Worm (Caenorhabditis elegans): ENCODE data around the gene F22H10.6.

F22H10.6 gene

DNA sequence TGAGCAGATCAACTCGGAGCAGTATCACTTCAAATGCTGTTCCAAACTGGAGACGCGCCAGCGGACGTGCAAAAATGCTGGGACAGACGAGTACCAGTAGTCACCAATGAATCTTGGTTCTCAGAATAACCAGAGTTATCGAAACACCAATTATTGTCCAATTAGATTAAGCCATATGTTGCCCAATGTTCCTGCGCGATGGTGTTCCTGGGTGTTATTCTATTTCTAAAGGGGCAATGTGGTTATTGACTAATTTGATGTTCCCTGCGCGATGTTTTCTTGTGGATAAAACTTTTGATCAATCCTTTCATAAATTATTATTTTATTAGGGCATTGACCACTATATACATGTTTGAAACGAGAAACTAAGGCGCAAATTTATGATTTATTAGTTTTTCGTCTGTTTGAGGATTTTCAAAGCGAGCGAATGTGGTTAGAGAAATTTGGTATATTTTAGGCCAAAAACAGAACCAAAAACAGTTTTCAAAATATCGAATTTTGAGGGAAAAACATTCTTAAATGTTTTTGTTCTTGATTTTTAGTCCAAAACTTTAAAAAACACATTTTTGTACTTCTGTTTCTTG, 9.1 kb downstream of the F22H10.6 start (continued):
- peak; percentile 88 for TF ChIP-seq D1046.2 (GFP tag; IDR thresholded peaks at IDR 0.05)
- TF ChIP-seq lin-13 (GFP tag; optimal IDR thresholded peaks at IDR 0.05) = peak; percentile 97
- TF ChIP-seq nhr-102 (tag; optimal IDR thresholded peaks at IDR 0.05) = peak; percentile 99
- TF ChIP-seq nhr-41 (GFP tag; IDR thresholded peaks at IDR 0.05) = peak; percentile 86
- TF ChIP-seq snpc-1.2 (GFP tag; IDR thresholded peaks at IDR 0.05) = peak; percentile 61; the same call in 1 of the 2 replicates
- TF ChIP-seq nhr-111 (GFP tag; optimal IDR thresholded peaks at IDR 0.05) = peak; percentile 78
- peak; percentile 91 for TF ChIP-seq nhr-28 (tag; optimal IDR thresholded peaks at IDR 0.05)
- TF ChIP-seq mxl-3 (GFP tag; optimal IDR thresholded peaks at IDR 0.05) = peak; percentile 93
- TF ChIP-seq T20F7.1 (GFP tag; optimal IDR thresholded peaks at IDR 0.05) = peak; percentile 94
- TF ChIP-seq cey-2 (tag; optimal IDR thresholded peaks at IDR 0.05; ENCODE audit: borderline replicate concordance, insufficient read depth) = peak; percentile 45
- no peak for TF ChIP-seq F26F4.8 (GFP tag; conservative IDR thresholded peaks at IDR 0.05)
- TF ChIP-seq T26A8.4 (GFP tag; IDR thresholded peaks at IDR 0.05) = peak; percentile 99

DNA sequence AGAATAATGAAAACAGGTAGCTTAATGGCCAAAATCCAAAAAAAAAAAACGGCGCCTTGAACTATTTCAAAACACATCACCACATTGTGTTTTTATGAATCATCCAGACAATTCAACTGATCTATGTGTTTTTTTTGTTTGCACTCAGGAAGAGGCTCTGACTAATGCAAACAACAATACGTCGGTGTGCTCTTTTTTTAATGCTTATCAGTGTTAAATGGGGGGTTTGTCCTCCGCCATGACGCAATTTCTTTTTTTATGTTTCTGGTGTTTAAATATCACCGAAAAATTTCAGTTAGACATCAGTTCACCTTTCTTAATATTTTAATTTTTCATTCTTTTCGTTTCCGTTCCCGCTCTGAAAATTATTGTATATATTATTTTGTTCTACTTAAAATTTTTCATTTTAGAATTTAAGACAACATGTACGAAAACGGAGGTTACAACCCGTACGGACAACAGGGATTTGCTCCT, 12.0 kb downstream of the F22H10.6 start, which contains the start of gene F22H10.2:
Gene F22H10.2 (plus strand): TSS at position 424 of the 474 bp plus-strand sequence.
- TF ChIP-seq nhr-102 (tag; optimal IDR thresholded peaks at IDR 0.05) (peak; percentile 3), mep-1 (tag; optimal IDR thresholded peaks at IDR 0.05) (peak; percentile 36), nhr-6 (tag; optimal IDR thresholded peaks at IDR 0.05) (peak; percentile 67), ceh-82 (tag; optimal IDR thresholded peaks at IDR 0.05) (no peak), mes-2 (tag; optimal IDR thresholded peaks at IDR 0.05; ENCODE audit: poor library complexity, severe bottlenecking) (peak; percentile 22), ztf-7 (tag; optimal IDR thresholded peaks at IDR 0.05) (peak; percentile 11), dmd-6 (GFP tag; IDR thresholded peaks at IDR 0.05) (peak; percentile 49; the same call in 1 of the 2 replicates), aha-1 (tag) (peak; percentile 63), nhr-28 (tag; optimal IDR thresholded peaks at IDR 0.05) (peak; percentile 15), php-3 (GFP tag; IDR thresholded peaks at IDR 0.05) (peak; percentile 43; the same call in 1 of the 2 replicates), pqm-1 (tag; optimal IDR thresholded peaks at IDR 0.05) (peak; percentile 64), hlh-11 (tag; optimal IDR thresholded peaks at IDR 0.05) (peak; percentile 46), lsy-2 (tag; optimal IDR thresholded peaks at IDR 0.05) (peak in 1 of 2 experiments; percentile 15), gei-8 (GFP tag; optimal IDR thresholded peaks at IDR 0.05) (no peak), skn-1 (tag; optimal IDR thresholded peaks at IDR 0.05) (no peak), hif-1 (tag; optimal IDR thresholded peaks at IDR 0.05) (peak in 1 of 2 experiments; percentile 6), nhr-48 (tag; optimal IDR thresholded peaks at IDR 0.05) (peak; percentile 8), pha-4 (GFP tag; IDR thresholded peaks at IDR 0.05) (no peak), pha-4 (tag; optimal IDR thresholded peaks at IDR 0.05) (peak; percentile 38), jun-1 (tag; optimal IDR thresholded peaks at IDR 0.05) (no peak), daf-16 (GFP tag; optimal IDR thresholded peaks at IDR 0.05) (no peak), daf-16 (tag; optimal IDR thresholded peaks at IDR 0.05) (peak; percentile 89), mdl-1 (tag; optimal IDR thresholded peaks at IDR 0.05) (no peak), nhr-41 (GFP tag; IDR thresholded peaks at IDR 0.05) (no peak), dve-1 (tag; optimal IDR thresholded peaks at IDR 0.05; ENCODE audit: insufficient read depth) (peak; percentile 76), hlh-30 (tag; optimal IDR thresholded peaks at IDR 0.05; ENCODE audit: insufficient read depth) (peak; percentile 22)

DNA sequence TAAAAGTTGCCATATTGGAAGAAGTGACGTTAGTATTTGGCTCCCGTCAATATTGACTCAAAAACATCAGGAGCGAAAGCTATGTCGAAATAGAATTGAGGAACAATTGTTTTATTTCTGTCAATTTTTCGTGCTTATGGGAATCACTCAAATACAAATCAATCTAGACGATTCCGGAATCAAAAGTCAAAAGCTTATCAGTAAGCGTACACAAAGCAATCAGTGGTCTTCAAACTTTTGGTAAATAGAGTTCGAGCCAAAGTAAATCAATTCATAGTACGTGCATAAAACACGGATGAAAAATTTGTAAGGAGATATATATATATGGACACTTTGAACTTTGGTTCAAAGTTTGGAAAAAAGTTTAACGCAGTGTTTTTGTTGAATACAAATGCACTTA, 13.0 kb downstream of the F22H10.6 start:
- TF ChIP-seq T26A8.4 (GFP tag; IDR thresholded peaks at IDR 0.05) (no peak), daf-16 (GFP tag; optimal IDR thresholded peaks at IDR 0.05) (no peak), daf-16 (tag; optimal IDR thresholded peaks at IDR 0.05) (peak; percentile 86), nhr-28 (tag; optimal IDR thresholded peaks at IDR 0.05) (peak; percentile 15), jun-1 (tag; optimal IDR thresholded peaks at IDR 0.05) (no peak), lin-13 (GFP tag; optimal IDR thresholded peaks at IDR 0.05) (peak; percentile 3), dmd-6 (GFP tag; IDR thresholded peaks at IDR 0.05) (peak; percentile 38), hif-1 (tag; optimal IDR thresholded peaks at IDR 0.05) (peak in 1 of 2 experiments; percentile 2), unc-62 (GFP tag; optimal IDR thresholded peaks at IDR 0.05 in 1 of 2) (peak in 1 of 2 experiments; percentile 66), unc-62 (tag; optimal IDR thresholded peaks at IDR 0.05) (no peak)
